Worm (Caenorhabditis elegans) whole organism, L4 larva: ENCODE data around the gene aagr-1.

Experiments
- ceh-28 ChIP-seq: fragments of 150-350 bp; optimal IDR thresholded peaks from 2 replicates; lab custom pipeline; 2014; ENCODE audit warnings: missing biosample characterization, missing genetic modification reagents, missing genetic modification characterization
- dpl-1 ChIP-seq: fragments of 150-350 bp; optimal IDR thresholded peaks from 2 replicates; lab custom pipeline; 2014; ENCODE audit warnings: missing biosample characterization, missing genetic modification reagents, missing genetic modification characterization
- fkh-10 ChIP-seq: fragments of 150-350 bp; optimal IDR thresholded peaks from 2 replicates; lab custom pipeline; 2014; ENCODE audit warnings: missing biosample characterization, missing genetic modification reagents, missing genetic modification characterization
- fos-1 ChIP-seq: fragments of 150-350 bp; optimal IDR thresholded peaks from 2 replicates; lab custom pipeline; 2014; ENCODE audit warnings: missing biosample characterization, missing genetic modification characterization
- lin-39 ChIP-seq: fragments of 150-350 bp; optimal IDR thresholded peaks from 2 replicates; lab custom pipeline; 2014; ENCODE audit warnings: missing biosample characterization, missing genetic modification reagents, missing genetic modification characterization
- ztf-11 ChIP-seq: fragments of 150-350 bp; optimal IDR thresholded peaks from 2 replicates; lab custom pipeline; 2014; ENCODE audit warnings: missing biosample characterization, missing genetic modification characterization

ce11 chrIV:8355592-8355991 is 10.7 kb upstream of the aagr-1 start, which contains the start of the genes F17E9.2 and col-116:
- TF ChIP-seq lin-39 (tag; lab: Kevin White, UChicago) = no peak
- no peak for TF ChIP-seq fkh-10 (GFP tag; lab: Kevin White, UChicago)
- no peak for TF ChIP-seq ztf-11 (tag; lab: Kevin White, UChicago)
- no peak for TF ChIP-seq ceh-28 (tag; lab: Kevin White, UChicago)
- no peak for TF ChIP-seq fos-1
- TF ChIP-seq dpl-1 = no peak
